Fruit fly (Drosophila melanogaster) whole organism, embryonic: Measurements from ENCODE around the gene Ugt36D1.

Experiments used
- CG10543 ChIP-seq: fragments of 200-800 bp; sonication (Bioruptor generic); optimal IDR thresholded peaks from 3 replicates; lab custom pipeline; 2017; ENCODE audit warnings: missing biosample characterization, mild to moderate bottlenecking, missing genetic modification characterization, moderate library complexity
- CG11456 ChIP-seq: fragments of 200-800 bp; sonication (Bioruptor generic); IDR thresholded peaks from 3 replicates; pipeline ENCODE4 v1.3.6; 2022; ENCODE audit warnings: missing biosample characterization, missing genetic modification characterization
- CG11504 ChIP-seq: fragments of 200-800 bp; sonication (Bioruptor generic); optimal IDR thresholded peaks from 3 replicates; lab custom pipeline; 2019; ENCODE audit warnings: missing biosample characterization, mild to moderate bottlenecking, missing genetic modification characterization, moderate library complexity
- CG14860 ChIP-seq: fragments of 200-800 bp; sonication (Bioruptor generic); IDR thresholded peaks from 3 replicates; pipeline ENCODE4 v1.3.6; 2022; ENCODE audit warnings: missing biosample characterization, missing genetic modification characterization; ENCODE audit not compliant: partially characterized antibody
- CG15073 ChIP-seq: fragments of 200-800 bp; sonication (Bioruptor generic); optimal IDR thresholded peaks from 2 replicates; lab custom pipeline; 2016; ENCODE audit warnings: missing biosample characterization, missing genetic modification characterization
- CG15696 ChIP-seq: fragments of 200-800 bp; sonication (Bioruptor generic); optimal IDR thresholded peaks from 2 replicates; lab custom pipeline; 2019; ENCODE audit warnings: missing biosample characterization, mild to moderate bottlenecking, missing genetic modification characterization, moderate library complexity
- CG1647 ChIP-seq: fragments of 200-800 bp; sonication (Bioruptor generic); optimal IDR thresholded peaks from 3 replicates; lab custom pipeline; 2016; ENCODE audit warnings: missing biosample characterization, missing genetic modification characterization
- CG4707 ChIP-seq: fragments of 200-800 bp; sonication (Bioruptor generic); optimal IDR thresholded peaks from 2 replicates; lab custom pipeline; 2018; ENCODE audit warnings: missing biosample characterization, mild to moderate bottlenecking, missing genetic modification characterization, moderate library complexity
- CG4820 ChIP-seq: fragments of 200-800 bp; sonication (Bioruptor generic); optimal IDR thresholded peaks from 3 replicates; lab custom pipeline; 2016; ENCODE audit warnings: missing biosample characterization, missing genetic modification characterization
- CG6175 ChIP-seq: fragments of 200-800 bp; sonication (Bioruptor generic); IDR thresholded peaks from 3 replicates; pipeline ENCODE4 v1.3.6; 2022; ENCODE audit warnings: missing biosample characterization, missing genetic modification characterization
- CG6854 ChIP-seq: fragments of 200-800 bp; sonication (Bioruptor generic); optimal IDR thresholded peaks from 3 replicates; lab custom pipeline; 2017; ENCODE audit warnings: missing biosample characterization, mild to moderate bottlenecking, missing genetic modification characterization
- CG7556 ChIP-seq: fragments of 200-800 bp; sonication (Bioruptor generic); optimal IDR thresholded peaks from 2 replicates; lab custom pipeline; 2017; ENCODE audit warnings: missing biosample characterization, mild to moderate bottlenecking, missing genetic modification characterization
- CG7786 ChIP-seq: fragments of 200-800 bp; sonication (Bioruptor generic); optimal IDR thresholded peaks from 2 replicates; lab custom pipeline; 2016; ENCODE audit warnings: missing biosample characterization, missing genetic modification characterization
- CG8924 ChIP-seq: fragments of 200-800 bp; optimal IDR thresholded peaks from 3 replicates; lab custom pipeline; 2019; ENCODE audit warnings: missing biosample characterization, mild to moderate bottlenecking, missing genetic modification characterization, moderate library complexity
- CG9437 ChIP-seq: fragments of 200-800 bp; sonication (Bioruptor generic); optimal IDR thresholded peaks from 2 replicates; lab custom pipeline; 2018; ENCODE audit warnings: missing biosample characterization, mild to moderate bottlenecking, missing genetic modification characterization
- Dbx ChIP-seq: fragments of 200-800 bp; sonication (Bioruptor generic); IDR thresholded peaks from 3 replicates; pipeline ENCODE4 v1.3.6; 2022; ENCODE audit warnings: missing biosample characterization, missing genetic modification characterization
- H15 ChIP-seq: fragments of 200-800 bp; sonication (Bioruptor generic); IDR thresholded peaks from 3 replicates; pipeline ENCODE4 v1.3.6; 2022; ENCODE audit warnings: missing biosample characterization, missing genetic modification characterization
- Lim3 ChIP-seq: fragments of 200-800 bp; sonication (Bioruptor generic); IDR thresholded peaks from 2 replicates; pipeline ENCODE4 v1.3.6; 2022; ENCODE audit warnings: missing biosample characterization, missing genetic modification characterization
- Lpt ChIP-seq: fragments of >200 bp; optimal IDR thresholded peaks from 2 replicates; lab custom pipeline; 2018; ENCODE audit warnings: missing biosample characterization, missing genetic modification characterization
- MTF-1 ChIP-seq: fragments of 200-800 bp; sonication (Bioruptor generic); optimal IDR thresholded peaks from 2 replicates; lab custom pipeline; 2018; ENCODE audit warnings: missing biosample characterization, mild to moderate bottlenecking, missing genetic modification characterization, borderline replicate concordance
- Mrtf ChIP-seq: fragments of 200-800 bp; sonication (Bioruptor generic); IDR thresholded peaks from 3 replicates; pipeline ENCODE4 v1.3.6; 2022; ENCODE audit warnings: missing biosample characterization, missing genetic modification characterization
- PHDP ChIP-seq: fragments of 200-800 bp; sonication (Bioruptor generic); optimal IDR thresholded peaks from 3 replicates; lab custom pipeline; 2018; ENCODE audit warnings: missing biosample characterization, mild to moderate bottlenecking, missing genetic modification characterization, moderate library complexity
- Pdp1 ChIP-seq, 2 experiments: fragments of 200-800 bp; sonication (Bioruptor generic); optimal IDR thresholded peaks; 3 replicates each; lab custom pipeline; 2016; ENCODE audit warnings: missing biosample characterization in 2 of 2, missing genetic modification characterization in 2 of 2, mild to moderate bottlenecking in 1 of 2, moderate library complexity in 1 of 2
- Sox102F ChIP-seq: fragments of 200-800 bp; sonication (Bioruptor generic); optimal IDR thresholded peaks from 2 replicates; lab custom pipeline; 2018; ENCODE audit warnings: missing biosample characterization, mild to moderate bottlenecking, missing genetic modification characterization, moderate library complexity
- Sry-β ChIP-seq: fragments of 200-800 bp; sonication (Bioruptor generic); optimal IDR thresholded peaks from 2 replicates; lab custom pipeline; 2018; ENCODE audit warnings: missing biosample characterization, mild to moderate bottlenecking, missing genetic modification characterization, moderate library complexity
- Sry-δ ChIP-seq: fragments of 200-800 bp; sonication (Bioruptor generic); optimal IDR thresholded peaks from 2 replicates; lab custom pipeline; 2016; ENCODE audit warnings: missing biosample characterization, missing genetic modification characterization
- Ssrp ChIP-seq: fragments of 200-800 bp; sonication (Bioruptor generic); optimal IDR thresholded peaks from 2 replicates; lab custom pipeline; 2018; ENCODE audit warnings: missing biosample characterization, mild to moderate bottlenecking, missing genetic modification characterization, moderate library complexity
- TFAM ChIP-seq: fragments of 200-800 bp; sonication (Bioruptor generic); optimal IDR thresholded peaks from 2 replicates; lab custom pipeline; 2017; ENCODE audit warnings: missing biosample characterization, missing genetic modification characterization, inconsistent platforms
- ab ChIP-seq: fragments of 200-800 bp; sonication (Bioruptor generic); optimal IDR thresholded peaks from 2 replicates; lab custom pipeline; 2016; ENCODE audit warnings: missing biosample characterization, missing genetic modification characterization
- amos ChIP-seq: fragments of 200-800 bp; sonication (Bioruptor generic); IDR thresholded peaks from 2 replicates; pipeline ENCODE4 v1.3.6; 2022; ENCODE audit warnings: missing biosample characterization, missing genetic modification characterization; ENCODE audit not compliant: partially characterized antibody
- ap ChIP-seq: fragments of 200-800 bp; sonication (Bioruptor generic); IDR thresholded peaks from 2 replicates; pipeline ENCODE4 v1.3.6; 2022; ENCODE audit warnings: missing biosample characterization, missing genetic modification characterization
- caup ChIP-seq: fragments of 200-800 bp; sonication (Bioruptor generic); optimal IDR thresholded peaks from 3 replicates; lab custom pipeline; 2017; ENCODE audit warnings: missing biosample characterization, mild to moderate bottlenecking, missing genetic modification characterization, moderate library complexity; ENCODE audit not compliant: severe bottlenecking
- cg ChIP-seq: fragments of 200-800 bp; sonication (Bioruptor generic); optimal IDR thresholded peaks from 3 replicates; lab custom pipeline; 2019; ENCODE audit warnings: missing biosample characterization, mild to moderate bottlenecking, missing genetic modification characterization, moderate library complexity
- chif ChIP-seq, 2 experiments: fragments of 200-800 bp; sonication (Bioruptor generic); optimal IDR thresholded peaks; 3 replicates each; lab custom pipeline; 2016; ENCODE audit warnings: missing biosample characterization in 2 of 2, missing genetic modification characterization in 2 of 2
- crol ChIP-seq: fragments of 200-800 bp; sonication (Bioruptor generic); IDR thresholded peaks from 2 replicates; pipeline ENCODE4 v1.3.6; 2022; ENCODE audit warnings: missing biosample characterization, missing genetic modification characterization
- dm ChIP-seq: fragments of 200-800 bp; sonication (Bioruptor generic); optimal IDR thresholded peaks from 3 replicates; lab custom pipeline; 2016; ENCODE audit warnings: missing biosample characterization, missing genetic modification characterization
- fd3F ChIP-seq: fragments of 200-800 bp; sonication (Bioruptor generic); optimal IDR thresholded peaks from 2 replicates; lab custom pipeline; 2018; ENCODE audit warnings: missing biosample characterization, mild to moderate bottlenecking, missing genetic modification characterization, moderate library complexity
- fu2 ChIP-seq: fragments of 200-800 bp; sonication (Bioruptor generic); optimal IDR thresholded peaks from 2 replicates; lab custom pipeline; 2016; ENCODE audit warnings: missing biosample characterization, missing genetic modification characterization
- gcm ChIP-seq: fragments of 200-800 bp; sonication (Bioruptor generic); optimal IDR thresholded peaks from 2 replicates; lab custom pipeline; 2019; ENCODE audit warnings: missing biosample characterization, mild to moderate bottlenecking, missing genetic modification characterization, moderate library complexity
- gcm2 ChIP-seq: fragments of 200-800 bp; sonication (Bioruptor generic); optimal IDR thresholded peaks from 2 replicates; lab custom pipeline; 2016; ENCODE audit warnings: missing biosample characterization, missing genetic modification characterization
- kay ChIP-seq: fragments of 200-800 bp; sonication (Bioruptor generic); optimal IDR thresholded peaks from 2 replicates; lab custom pipeline; 2016; ENCODE audit warnings: missing biosample characterization, missing genetic modification characterization
- lbe ChIP-seq: fragments of 200-800 bp; sonication (Bioruptor generic); optimal IDR thresholded peaks from 2 replicates; lab custom pipeline; 2016; ENCODE audit warnings: missing biosample characterization, mild to moderate bottlenecking, missing genetic modification characterization
- lmd ChIP-seq: fragments of 200-800 bp; sonication (Bioruptor generic); IDR thresholded peaks from 2 replicates; pipeline ENCODE4 v1.3.6; 2022; ENCODE audit warnings: missing biosample characterization, missing genetic modification characterization
- pfk ChIP-seq: fragments of 200-800 bp; sonication (Bioruptor generic); optimal IDR thresholded peaks from 2 replicates; lab custom pipeline; 2018; ENCODE audit warnings: missing biosample characterization, mild to moderate bottlenecking, missing genetic modification characterization, moderate library complexity
- pho ChIP-seq: fragments of 200-800 bp; sonication (Bioruptor generic); optimal IDR thresholded peaks from 2 replicates; lab custom pipeline; 2016; ENCODE audit warnings: missing biosample characterization, missing genetic modification characterization
- pnt ChIP-seq: fragments of 200-800 bp; sonication (Bioruptor generic); optimal IDR thresholded peaks from 3 replicates; lab custom pipeline; 2016; ENCODE audit warnings: missing biosample characterization, missing genetic modification characterization
- rib ChIP-seq: fragments of 200-800 bp; sonication (Bioruptor generic); IDR thresholded peaks from 2 replicates; pipeline ENCODE4 v1.3.6; 2022; ENCODE audit warnings: missing biosample characterization, missing genetic modification characterization
- tgo ChIP-seq: fragments of 200-800 bp; sonication (Bioruptor generic); IDR thresholded peaks from 3 replicates; pipeline ENCODE4 v1.3.6; 2022; ENCODE audit warnings: missing biosample characterization, missing genetic modification characterization
- tll ChIP-seq, 2 experiments: fragments of 200-800 bp in 1 of 2; fragments of >200 bp in 1 of 2; sonication (Bioruptor generic) in 1 of 2; optimal IDR thresholded peaks; 2 replicates each; lab custom pipeline; 2017 to 2019; ENCODE audit warnings: missing biosample characterization in 2 of 2, missing genetic modification characterization in 2 of 2, mild to moderate bottlenecking in 1 of 2, moderate library complexity in 1 of 2
- trh ChIP-seq: fragments of 200-800 bp; sonication (Bioruptor generic); optimal IDR thresholded peaks from 2 replicates; lab custom pipeline; 2016; ENCODE audit warnings: missing biosample characterization, missing genetic modification characterization
- vnd ChIP-seq: fragments of 200-800 bp; sonication (Bioruptor generic); IDR thresholded peaks from 3 replicates; pipeline ENCODE4 v1.3.6; 2022; ENCODE audit warnings: missing biosample characterization, missing genetic modification characterization; ENCODE audit not compliant: partially characterized antibody

Gene Ugt36D1

dm6 chr2L:18871822-18872221 lies 48.5 kb downstream of the Ugt36D1 start (continued):
- TF ChIP-seq CG15696 (tag; lab: Kevin White, UChicago) (peak; percentile 26), Pdp1 (GFP tag; optimal IDR thresholded peaks at IDR 0.05; lab: Kevin White, UChicago) (no peak), fu2 (GFP tag; lab: Kevin White, UChicago) (no peak), CG11504 (no peak), H15 (GFP tag; lab: Robert Waterston, UW) (no peak), CG6854 (GFP tag; lab: Kevin White, UChicago) (no peak), CG8924 (tag; lab: Kevin White, UChicago) (no peak), CG15073 (GFP tag; lab: Kevin White, UChicago) (no peak), pfk (GFP tag; lab: Kevin White, UChicago) (no peak), Ssrp (tag; lab: Kevin White, UChicago) (peak; percentile 51), Sox102F (no peak), PHDP (tag; lab: Kevin White, UChicago) (no peak), Sry-δ (GFP tag; lab: Kevin White, UChicago) (no peak), amos (GFP tag; lab: Robert Waterston, UW) (no peak), gcm2 (GFP tag; lab: Kevin White, UChicago) (no peak), CG4820 (GFP tag; lab: Kevin White, UChicago) (no peak), crol (peak; percentile 26; the same call in 1 of the 2 replicates), MTF-1 (GFP tag; lab: Kevin White, UChicago) (no peak), ab (GFP tag; lab: Kevin White, UChicago) (no peak), CG6175 (GFP tag; lab: Robert Waterston, UW) (no peak), CG9437 (GFP tag; lab: Kevin White, UChicago) (no peak), tll (GFP tag; optimal IDR thresholded peaks at IDR 0.05; lab: Kevin White, UChicago) (no peak), Mrtf (no peak), CG10543 (GFP tag; lab: Kevin White, UChicago) (no peak), ap (GFP tag; lab: Robert Waterston, UW) (no peak), dm (GFP tag; lab: Kevin White, UChicago) (no peak), Lpt (GFP tag; lab: Kevin White, UChicago) (no peak), CG11456 (GFP tag; lab: Robert Waterston, UW) (no peak), kay (GFP tag; lab: Kevin White, UChicago) (no peak), vnd (GFP tag; lab: Robert Waterston, UW) (no peak), chif (GFP tag; optimal IDR thresholded peaks at IDR 0.05; lab: Kevin White, UChicago) (peak in 1 of 2 experiments; percentile 35), caup (GFP tag; lab: Kevin White, UChicago) (no peak), trh (GFP tag; lab: Kevin White, UChicago) (no peak), lmd (GFP tag; lab: Robert Waterston, UW) (no peak), rib (no peak), Sry-β (GFP tag; lab: Kevin White, UChicago) (no peak), CG7556 (peak; percentile 32), lbe (GFP tag; lab: Kevin White, UChicago) (no peak), pnt (GFP tag; lab: Kevin White, UChicago) (peak; percentile 6), CG14860 (GFP tag; lab: Robert Waterston, UW) (no peak), Lim3 (GFP tag; lab: Robert Waterston, UW) (no peak), CG1647 (GFP tag; lab: Kevin White, UChicago) (no peak), gcm (GFP tag; lab: Kevin White, UChicago) (no peak), pho (GFP tag; lab: Kevin White, UChicago) (no peak), Dbx (GFP tag; lab: Robert Waterston, UW) (no peak), fd3F (no peak), CG7786 (GFP tag; lab: Kevin White, UChicago) (no peak), tgo (no peak), TFAM (GFP tag; lab: Kevin White, UChicago) (no peak), CG4707 (GFP tag; lab: Kevin White, UChicago) (no peak), cg (no peak)
